Fruit fly (Drosophila melanogaster) whole organism, embryonic: Measurements from ENCODE around the gene CG6290.

ENCODE experiments used
- Atf-2 ChIP-seq: fragments of 200-800 bp; sonication (Bioruptor generic); optimal IDR thresholded peaks from 2 replicates; lab custom pipeline; 2016; ENCODE audit warnings: missing biosample characterization, missing genetic modification characterization
- BtbVII ChIP-seq: fragments of 200-800 bp; sonication (Bioruptor generic); optimal IDR thresholded peaks from 3 replicates; lab custom pipeline; 2017; ENCODE audit warnings: missing biosample characterization, mild to moderate bottlenecking, missing genetic modification characterization
- CG10147 ChIP-seq: fragments of 200-800 bp; sonication (Bioruptor generic); optimal IDR thresholded peaks from 2 replicates; lab custom pipeline; 2019; ENCODE audit warnings: missing biosample characterization, mild to moderate bottlenecking, missing genetic modification characterization, moderate library complexity
- CG10366 ChIP-seq: fragments of 200-800 bp; sonication (Bioruptor generic); IDR thresholded peaks from 2 replicates; pipeline ENCODE4 v1.3.6; 2022; ENCODE audit warnings: missing biosample characterization, missing genetic modification characterization
- CG10979 ChIP-seq: fragments of 200-800 bp; sonication (Bioruptor generic); optimal IDR thresholded peaks from 2 replicates; lab custom pipeline; 2018; ENCODE audit warnings: missing biosample characterization, mild to moderate bottlenecking, missing genetic modification characterization, moderate library complexity
- CG12299 ChIP-seq: fragments of 200-800 bp; sonication (Bioruptor generic); optimal IDR thresholded peaks from 2 replicates; lab custom pipeline; 2018; ENCODE audit warnings: missing biosample characterization, mild to moderate bottlenecking, missing genetic modification characterization
- CG12659 ChIP-seq: fragments of 200-800 bp; sonication (Bioruptor generic); optimal IDR thresholded peaks from 3 replicates; lab custom pipeline; 2017; ENCODE audit warnings: mild to moderate bottlenecking, missing biosample characterization, missing genetic modification reagents, missing genetic modification characterization
- CG13624 ChIP-seq: fragments of 200-800 bp; sonication (Bioruptor generic); optimal IDR thresholded peaks from 2 replicates; lab custom pipeline; 2016; ENCODE audit warnings: missing biosample characterization, missing genetic modification characterization
- CG13894 ChIP-seq: fragments of 200-800 bp; sonication (Bioruptor generic); optimal IDR thresholded peaks from 3 replicates; lab custom pipeline; 2018; ENCODE audit warnings: missing biosample characterization, mild to moderate bottlenecking, missing genetic modification characterization, moderate library complexity
- CG14965 ChIP-seq: fragments of 200-800 bp; sonication (Bioruptor generic); optimal IDR thresholded peaks from 2 replicates; lab custom pipeline; 2016; ENCODE audit warnings: missing biosample characterization, missing genetic modification characterization, borderline replicate concordance
- CG16863 ChIP-seq: fragments of 200-800 bp; sonication (Bioruptor generic); optimal IDR thresholded peaks from 3 replicates; lab custom pipeline; 2016; ENCODE audit warnings: missing biosample characterization, missing genetic modification characterization
- CG17359 ChIP-seq: fragments of 200-800 bp; sonication (Bioruptor generic); optimal IDR thresholded peaks from 3 replicates; lab custom pipeline; 2018; ENCODE audit warnings: missing biosample characterization, mild to moderate bottlenecking, missing genetic modification characterization, moderate library complexity
- CG2129 ChIP-seq: fragments of 200-800 bp; sonication (Bioruptor generic); IDR thresholded peaks from 2 replicates; pipeline ENCODE4 v1.3.6; 2022; ENCODE audit warnings: missing biosample characterization, missing genetic modification characterization; ENCODE audit not compliant: partially characterized antibody
- CG31388 ChIP-seq: fragments of 200-800 bp; sonication (Bioruptor generic); optimal IDR thresholded peaks from 2 replicates; lab custom pipeline; 2016; ENCODE audit warnings: missing biosample characterization, missing genetic modification characterization
- CG34376 ChIP-seq: fragments of 200-800 bp; sonication (Bioruptor generic); optimal IDR thresholded peaks from 2 replicates; lab custom pipeline; 2018; ENCODE audit warnings: missing biosample characterization, mild to moderate bottlenecking, missing genetic modification characterization
- CG3726 ChIP-seq: fragments of 200-800 bp; sonication (Bioruptor generic); IDR thresholded peaks from 3 replicates; pipeline ENCODE4, ENCODE4 v1.3.6; 2022; ENCODE audit warnings: missing biosample characterization, missing genetic modification characterization
- CG3995 ChIP-seq: fragments of 200-800 bp; sonication (Bioruptor generic); optimal IDR thresholded peaks from 3 replicates; lab custom pipeline; 2016; ENCODE audit warnings: missing biosample characterization, missing genetic modification characterization
- CG4282 ChIP-seq: fragments of 200-800 bp; sonication (Bioruptor generic); optimal IDR thresholded peaks from 2 replicates; lab custom pipeline; 2016; ENCODE audit warnings: missing biosample characterization, missing genetic modification characterization
- CG4328 ChIP-seq: fragments of 200-800 bp; sonication (Bioruptor generic); optimal IDR thresholded peaks from 3 replicates; lab custom pipeline; 2017; ENCODE audit warnings: missing biosample characterization, missing genetic modification reagents, missing genetic modification characterization
- CG7556 ChIP-seq: fragments of 200-800 bp; sonication (Bioruptor generic); optimal IDR thresholded peaks from 2 replicates; lab custom pipeline; 2017; ENCODE audit warnings: missing biosample characterization, mild to moderate bottlenecking, missing genetic modification characterization
- CG9437 ChIP-seq: fragments of 200-800 bp; sonication (Bioruptor generic); optimal IDR thresholded peaks from 2 replicates; lab custom pipeline; 2018; ENCODE audit warnings: missing biosample characterization, mild to moderate bottlenecking, missing genetic modification characterization
- CG9817 ChIP-seq: fragments of 200-800 bp; sonication (Bioruptor generic); optimal IDR thresholded peaks from 2 replicates; lab custom pipeline; 2018; ENCODE audit warnings: missing biosample characterization, mild to moderate bottlenecking, missing genetic modification characterization, moderate library complexity
- Dbx ChIP-seq: fragments of 200-800 bp; sonication (Bioruptor generic); IDR thresholded peaks from 3 replicates; pipeline ENCODE4 v1.3.6; 2022; ENCODE audit warnings: missing biosample characterization, missing genetic modification characterization
- GATAe ChIP-seq: fragments of 200-800 bp; sonication (Bioruptor generic); conservative IDR thresholded peaks from 2 replicates; pipeline ENCODE4 v1.3.6; 2022; ENCODE audit warnings: missing biosample characterization, missing genetic modification characterization
- Hey ChIP-seq: fragments of 200-800 bp; sonication (Bioruptor generic); optimal IDR thresholded peaks from 3 replicates; lab custom pipeline; 2018; ENCODE audit warnings: missing biosample characterization, mild to moderate bottlenecking, missing genetic modification characterization
- Hsf ChIP-seq: fragments of 200-800 bp; sonication (Bioruptor generic); optimal IDR thresholded peaks from 3 replicates; lab custom pipeline; 2016; ENCODE audit warnings: missing biosample characterization, missing genetic modification characterization
- Kr ChIP-seq: fragments of 200-800 bp; sonication (Bioruptor generic); optimal IDR thresholded peaks from 2 replicates; lab custom pipeline; 2017; ENCODE audit warnings: missing biosample characterization, mild to moderate bottlenecking, missing genetic modification characterization
- Max ChIP-seq: fragments of 200-800 bp; sonication (Bioruptor generic); optimal IDR thresholded peaks from 2 replicates; lab custom pipeline; 2016; ENCODE audit warnings: missing biosample characterization, mild to moderate bottlenecking, missing genetic modification characterization
- Meics ChIP-seq: fragments of 200-800 bp; sonication (Bioruptor generic); optimal IDR thresholded peaks from 2 replicates; lab custom pipeline; 2017; ENCODE audit warnings: missing biosample characterization, mild to moderate bottlenecking, missing genetic modification characterization
- NC2β ChIP-seq: fragments of 200-800 bp; sonication (Bioruptor generic); optimal IDR thresholded peaks from 2 replicates; lab custom pipeline; 2016; ENCODE audit warnings: missing biosample characterization, missing genetic modification characterization
- NFAT ChIP-seq: fragments of 200-800 bp; sonication (Bioruptor generic); IDR thresholded peaks from 2 replicates; pipeline ENCODE4 v1.3.6; 2022; ENCODE audit warnings: missing biosample characterization, missing genetic modification characterization
- Optix ChIP-seq: fragments of 200-800 bp; sonication (Bioruptor generic); IDR thresholded peaks from 3 replicates; pipeline ENCODE4 v1.3.6; 2022; ENCODE audit warnings: missing biosample characterization, missing genetic modification characterization
- Sox102F ChIP-seq: fragments of 200-800 bp; sonication (Bioruptor generic); optimal IDR thresholded peaks from 2 replicates; lab custom pipeline; 2018; ENCODE audit warnings: missing biosample characterization, mild to moderate bottlenecking, missing genetic modification characterization, moderate library complexity
- br ChIP-seq: fragments of >200 bp; optimal IDR thresholded peaks from 2 replicates; lab custom pipeline; 2017
- dan ChIP-seq: fragments of 200-800 bp; sonication (Bioruptor generic); IDR thresholded peaks from 2 replicates; pipeline ENCODE4 v1.3.6; 2022; ENCODE audit warnings: missing biosample characterization, missing genetic modification characterization
- fd64A ChIP-seq: fragments of 200-800 bp; sonication (Bioruptor generic); optimal IDR thresholded peaks from 3 replicates; lab custom pipeline; 2018; ENCODE audit warnings: missing biosample characterization, mild to moderate bottlenecking, missing genetic modification characterization
- fd96Cb ChIP-seq: fragments of 200-800 bp; sonication (Bioruptor generic); optimal IDR thresholded peaks from 2 replicates; lab custom pipeline; 2018; ENCODE audit warnings: missing biosample characterization, mild to moderate bottlenecking, missing genetic modification characterization, moderate library complexity
- gro ChIP-seq: fragments of 200-800 bp; sonication (Bioruptor generic); optimal IDR thresholded peaks from 2 replicates; lab custom pipeline; 2016; ENCODE audit warnings: missing biosample characterization, missing genetic modification characterization
- hkb ChIP-seq, 2 experiments: fragments of 200-800 bp in 1 of 2; fragments of >200 bp in 1 of 2; sonication (Bioruptor generic) in 1 of 2; IDR thresholded peaks in 1 of 2; optimal IDR thresholded peaks in 1 of 2; 2 replicates each; pipeline versions ENCODE4 v1.3.6 to Lab custom; 2017 to 2022; ENCODE audit warnings: missing biosample characterization in 1 of 2, missing genetic modification characterization in 1 of 2
- lov ChIP-seq, 2 experiments: fragments of 200-800 bp in 1 of 2; fragments of >200 bp in 1 of 2; sonication (Bioruptor generic) in 1 of 2; IDR thresholded peaks in 1 of 2; optimal IDR thresholded peaks in 1 of 2; 2 replicates in 1 of 2; 3 replicates in 1 of 2; pipeline versions ENCODE4 v1.3.6 to Lab custom; 2017 to 2022; ENCODE audit warnings: missing biosample characterization in 1 of 2, missing genetic modification characterization in 1 of 2
- mam ChIP-seq: fragments of 200-800 bp; sonication (Bioruptor generic); optimal IDR thresholded peaks from 3 replicates; lab custom pipeline; 2016; ENCODE audit warnings: missing biosample characterization, missing genetic modification characterization
- nau ChIP-seq: fragments of 200-800 bp; sonication (Bioruptor generic); optimal IDR thresholded peaks from 3 replicates; lab custom pipeline; 2017; ENCODE audit warnings: missing biosample characterization, mild to moderate bottlenecking, missing genetic modification characterization, missing genetic modification reagents
- nmo ChIP-seq: fragments of 200-800 bp; sonication (Bioruptor generic); optimal IDR thresholded peaks from 2 replicates; lab custom pipeline; 2018; ENCODE audit warnings: missing biosample characterization, mild to moderate bottlenecking, missing genetic modification characterization, moderate library complexity
- pum ChIP-seq: fragments of 200-800 bp; sonication (Bioruptor generic); optimal IDR thresholded peaks from 2 replicates; lab custom pipeline; 2016; ENCODE audit warnings: missing biosample characterization, missing genetic modification characterization
- row ChIP-seq: fragments of 200-800 bp; sonication (Bioruptor generic); IDR thresholded peaks from 3 replicates; pipeline ENCODE4 v1.3.6; 2022; ENCODE audit warnings: missing biosample characterization, missing genetic modification characterization
- sens ChIP-seq: fragments of 200-800 bp; sonication (Bioruptor generic); peaks from one replicate; lab custom pipeline; 2016; ENCODE audit warnings: missing biosample characterization, missing genetic modification characterization
- sob ChIP-seq: fragments of 200-800 bp; sonication (Bioruptor generic); IDR thresholded peaks from 2 replicates; pipeline ENCODE4 v1.3.6; 2022; ENCODE audit warnings: missing biosample characterization, missing genetic modification characterization
- tap ChIP-seq: fragments of 200-800 bp; optimal IDR thresholded peaks from 3 replicates; lab custom pipeline; 2019; ENCODE audit warnings: missing biosample characterization, mild to moderate bottlenecking, missing genetic modification characterization, moderate library complexity
- trem ChIP-seq: fragments of 200-800 bp; optimal IDR thresholded peaks from 3 replicates; lab custom pipeline; 2019; ENCODE audit warnings: missing biosample characterization, mild to moderate bottlenecking, missing genetic modification characterization, moderate library complexity
- ttk ChIP-seq: fragments of 200-800 bp; sonication (Bioruptor generic); IDR thresholded peaks from 2 replicates; pipeline ENCODE4 v2.1.2; 2022; ENCODE audit warnings: missing biosample characterization, missing genetic modification characterization
- wek ChIP-seq: fragments of 200-800 bp; sonication (Bioruptor generic); optimal IDR thresholded peaks from 3 replicates; lab custom pipeline; 2018; ENCODE audit warnings: missing biosample characterization, mild to moderate bottlenecking, missing genetic modification characterization, moderate library complexity

The CG6290 gene

DNA sequence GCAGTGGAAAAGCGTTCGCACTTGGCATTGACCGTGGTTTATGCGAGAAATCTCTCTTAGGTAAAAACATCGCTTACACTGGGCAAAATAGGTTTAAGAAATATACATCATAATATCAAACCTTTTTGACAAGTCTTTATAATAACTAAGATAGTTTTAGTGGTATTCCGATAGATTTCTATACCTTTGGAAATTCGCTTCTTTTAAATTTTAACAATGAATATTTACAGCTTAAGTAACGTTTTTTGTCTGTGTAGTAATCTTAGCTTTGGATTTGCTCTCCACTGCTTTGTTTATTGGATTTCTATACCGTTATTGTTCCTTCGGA lies 29.9 kb upstream of the CG6290 start (continued):
- TF ChIP-seq CG12659, result no peak
- TF ChIP-seq hkb (optimal IDR thresholded peaks at IDR 0.05; lab: Kevin White, UChicago), result no peak
- no peak for TF ChIP-seq hkb (GFP tag; IDR thresholded peaks at IDR 0.05; lab: Robert Waterston, UW)
- TF ChIP-seq tap (tag; lab: Kevin White, UChicago), result no peak
- no peak for TF ChIP-seq fd96Cb (tag; lab: Kevin White, UChicago)
- TF ChIP-seq Dbx (GFP tag; lab: Robert Waterston, UW), result 0 out of 3 replicates have a peak, but pooled peaks have one; percentile 43
- TF ChIP-seq Kr (GFP tag; lab: Kevin White, UChicago), result no peak
- TF ChIP-seq row (GFP tag; lab: Robert Waterston, UW), result no peak
- no peak for TF ChIP-seq CG34376
- TF ChIP-seq ttk, result no peak
- no peak for TF ChIP-seq Meics (GFP tag; lab: Kevin White, UChicago)
- TF ChIP-seq CG2129 (GFP tag; lab: Robert Waterston, UW), result no peak
- no peak for TF ChIP-seq CG13624 (GFP tag; lab: Kevin White, UChicago)
- TF ChIP-seq sens, result peak; percentile 84
- TF ChIP-seq CG7556 (GFP tag; lab: Kevin White, UChicago), result no peak
- no peak for TF ChIP-seq CG10979 (tag; lab: Kevin White, UChicago)
- no peak for TF ChIP-seq CG9437 (GFP tag; lab: Kevin White, UChicago)
- TF ChIP-seq dan (GFP tag; lab: Robert Waterston, UW), result no peak
- peak; percentile 25; the same call in 1 of the 2 replicates for TF ChIP-seq sob (GFP tag; lab: Robert Waterston, UW)
- TF ChIP-seq Hsf (GFP tag; lab: Kevin White, UChicago), result no peak
- no peak for TF ChIP-seq CG4282 (GFP tag; lab: Kevin White, UChicago)
- TF ChIP-seq fd64A (GFP tag; lab: Kevin White, UChicago), result no peak
- no peak for TF ChIP-seq lov (optimal IDR thresholded peaks at IDR 0.05; lab: Kevin White, UChicago)
- TF ChIP-seq lov (GFP tag; IDR thresholded peaks at IDR 0.05; lab: Robert Waterston, UW), result no peak
- TF ChIP-seq mam (GFP tag; lab: Kevin White, UChicago), result peak; percentile 12
- no peak for TF ChIP-seq CG17359
- TF ChIP-seq CG10147, result no peak
- no peak for TF ChIP-seq pum (GFP tag; lab: Kevin White, UChicago)
- TF ChIP-seq NFAT (GFP tag; lab: Robert Waterston, UW), result no peak
- no peak for TF ChIP-seq CG3726 (GFP tag; lab: Robert Waterston, UW)
- no peak for TF ChIP-seq wek (GFP tag; lab: Kevin White, UChicago)
- TF ChIP-seq BtbVII (GFP tag; lab: Kevin White, UChicago), result no peak
- TF ChIP-seq CG10366 (GFP tag; lab: Robert Waterston, UW), result no peak
- TF ChIP-seq NC2β (GFP tag; lab: Kevin White, UChicago), result no peak
- no peak for TF ChIP-seq CG31388 (GFP tag; lab: Kevin White, UChicago)
- TF ChIP-seq Sox102F, result peak; percentile 48
- no peak for TF ChIP-seq CG12299 (tag; lab: Kevin White, UChicago)
- TF ChIP-seq CG3995 (GFP tag; lab: Kevin White, UChicago), result no peak
- TF ChIP-seq br (lab: Kevin White, UChicago), result no peak
- no peak for TF ChIP-seq Atf-2 (GFP tag; lab: Kevin White, UChicago)
- peak; percentile 5 for TF ChIP-seq nmo (GFP tag; lab: Kevin White, UChicago)
- TF ChIP-seq nau (GFP tag; lab: Kevin White, UChicago), result no peak
- no peak for TF ChIP-seq Max
- no peak for TF ChIP-seq trem (tag; lab: Kevin White, UChicago)
- TF ChIP-seq Optix, result no peak
- TF ChIP-seq CG4328 (GFP tag; lab: Kevin White, UChicago), result no peak
- TF ChIP-seq CG14965 (GFP tag; lab: Kevin White, UChicago), result no peak
- no peak for TF ChIP-seq GATAe (GFP tag; lab: Robert Waterston, UW)
- no peak for TF ChIP-seq CG13894 (tag; lab: Kevin White, UChicago)
- TF ChIP-seq CG9817 (tag; lab: Kevin White, UChicago), result peak; percentile 9
- no peak for TF ChIP-seq gro
- TF ChIP-seq Hey (tag; lab: Kevin White, UChicago), result no peak
- TF ChIP-seq CG16863 (GFP tag; lab: Kevin White, UChicago), result no peak
